Worm (Caenorhabditis elegans): ENCODE measurements around the gene dmd-6.

ce11 chrIV:14574282-14574869, 42.0 kb upstream of the dmd-6 start, which contains the start of the genes Y57G11B.3 and Y57G11B.5:
- no peak for TF ChIP-seq F22D6.2 (tag; optimal IDR thresholded peaks at IDR 0.05)
- TF ChIP-seq unc-130 (GFP tag; optimal IDR thresholded peaks at IDR 0.05), result no peak
- TF ChIP-seq F49E8.2 (tag; optimal IDR thresholded peaks at IDR 0.05; ENCODE audit: insufficient read depth), result no peak
- no peak for TF ChIP-seq nhr-27 (tag; optimal IDR thresholded peaks at IDR 0.05)
- TF ChIP-seq madf-8 (GFP tag; conservative IDR thresholded peaks at IDR 0.05), result no peak
- TF ChIP-seq B0035.1 (tag; optimal IDR thresholded peaks at IDR 0.05), result no peak
- no peak for TF ChIP-seq rec-8 (tag; optimal IDR thresholded peaks at IDR 0.05)
- TF ChIP-seq tbp1 (GFP tag; optimal IDR thresholded peaks at IDR 0.05), result no peak

Data from whole organism, young adult.